Fruit fly (Drosophila melanogaster) whole organism, embryonic: ENCODE data around the gene CG10274.
A peak's percentile ranks its signal among the peaks of the same experiment; 100 is the strongest.

ENCODE experiments used
- Bgb ChIP-seq: fragments of 200-800 bp; sonication (Bioruptor generic); IDR thresholded peaks from 2 replicates; pipeline ENCODE4 v1.3.6; 2022; ENCODE audit warnings: missing biosample characterization, missing genetic modification characterization; ENCODE audit not compliant: partially characterized antibody
- Blimp-1 ChIP-seq: fragments of 200-800 bp; sonication (Bioruptor generic); optimal IDR thresholded peaks from 3 replicates; lab custom pipeline; 2018; ENCODE audit warnings: missing biosample characterization, missing genetic modification characterization, mild to moderate bottlenecking, moderate library complexity, missing genetic modification reagents
- CG10321 ChIP-seq: fragments of 200-800 bp; sonication (Bioruptor generic); IDR thresholded peaks from 2 replicates; pipeline ENCODE4 v1.3.6; 2022; ENCODE audit warnings: missing biosample characterization, missing genetic modification characterization
- CG11696 ChIP-seq: fragments of 200-800 bp; sonication (Bioruptor generic); IDR thresholded peaks from 2 replicates; pipeline ENCODE4 v1.3.6; 2022; ENCODE audit warnings: missing biosample characterization, missing genetic modification characterization
- CG12299 ChIP-seq: fragments of 200-800 bp; sonication (Bioruptor generic); optimal IDR thresholded peaks from 2 replicates; lab custom pipeline; 2018; ENCODE audit warnings: missing biosample characterization, mild to moderate bottlenecking, missing genetic modification characterization
- CG12391 ChIP-seq: fragments of 200-800 bp; sonication (Bioruptor generic); optimal IDR thresholded peaks from 3 replicates; lab custom pipeline; 2018; ENCODE audit warnings: missing biosample characterization, mild to moderate bottlenecking, missing genetic modification characterization, moderate library complexity
- CG12659 ChIP-seq: fragments of 200-800 bp; sonication (Bioruptor generic); optimal IDR thresholded peaks from 3 replicates; lab custom pipeline; 2017; ENCODE audit warnings: mild to moderate bottlenecking, missing biosample characterization, missing genetic modification reagents, missing genetic modification characterization
- CG13287 ChIP-seq: fragments of 200-800 bp; sonication (Bioruptor generic); IDR thresholded peaks from 2 replicates; pipeline ENCODE4 v1.3.6; 2022; ENCODE audit warnings: missing biosample characterization, missing genetic modification characterization; ENCODE audit not compliant: partially characterized antibody
- CG1602 ChIP-seq: fragments of 200-800 bp; sonication (Bioruptor generic); optimal IDR thresholded peaks from 3 replicates; lab custom pipeline; 2016; ENCODE audit warnings: missing biosample characterization, missing genetic modification characterization
- CG1832 ChIP-seq: fragments of 200-800 bp; sonication (Bioruptor generic); optimal IDR thresholded peaks from 2 replicates; lab custom pipeline; 2017; ENCODE audit warnings: missing biosample characterization, mild to moderate bottlenecking, missing genetic modification characterization, inconsistent platforms
- CG3065 ChIP-seq: fragments of 200-800 bp; sonication (Bioruptor generic); optimal IDR thresholded peaks from 2 replicates; lab custom pipeline; 2016; ENCODE audit warnings: missing biosample characterization, missing genetic modification characterization
- CG3163 ChIP-seq: fragments of 200-800 bp; sonication (Bioruptor generic); optimal IDR thresholded peaks from 3 replicates; lab custom pipeline; 2016; ENCODE audit warnings: missing biosample characterization, missing genetic modification characterization
- CG34422 ChIP-seq: fragments of 200-800 bp; sonication (Bioruptor generic); IDR thresholded peaks from 3 replicates; pipeline ENCODE4 v1.3.6; 2022; ENCODE audit warnings: missing biosample characterization, missing genetic modification characterization
- CG4404 ChIP-seq: fragments of 200-800 bp; sonication (Bioruptor generic); IDR thresholded peaks from 2 replicates; pipeline ENCODE4 v1.3.6; 2022; ENCODE audit warnings: missing biosample characterization, missing genetic modification characterization
- CG4617 ChIP-seq: fragments of 200-800 bp; sonication (Bioruptor generic); optimal IDR thresholded peaks from 3 replicates; lab custom pipeline; 2016; ENCODE audit warnings: missing biosample characterization, missing genetic modification characterization, borderline replicate concordance
- CG4707 ChIP-seq: fragments of 200-800 bp; sonication (Bioruptor generic); optimal IDR thresholded peaks from 2 replicates; lab custom pipeline; 2018; ENCODE audit warnings: missing biosample characterization, mild to moderate bottlenecking, missing genetic modification characterization, moderate library complexity
- CG4820 ChIP-seq: fragments of 200-800 bp; sonication (Bioruptor generic); optimal IDR thresholded peaks from 3 replicates; lab custom pipeline; 2016; ENCODE audit warnings: missing biosample characterization, missing genetic modification characterization
- CG6683 ChIP-seq: fragments of 200-800 bp; sonication (Bioruptor generic); optimal IDR thresholded peaks from 2 replicates; lab custom pipeline; 2017; ENCODE audit warnings: missing biosample characterization, mild to moderate bottlenecking, missing genetic modification characterization, missing genetic modification reagents
- CG9215 ChIP-seq: fragments of 200-800 bp; sonication (Bioruptor generic); IDR thresholded peaks from 2 replicates; pipeline ENCODE4 v1.3.6; 2022; ENCODE audit warnings: missing biosample characterization, missing genetic modification characterization
- Camta ChIP-seq: fragments of 200-800 bp; sonication (Bioruptor generic); optimal IDR thresholded peaks from 2 replicates; lab custom pipeline; 2016; ENCODE audit warnings: missing biosample characterization, missing genetic modification characterization
- Fer2 ChIP-seq: fragments of 200-800 bp; sonication (Bioruptor generic); optimal IDR thresholded peaks from 2 replicates; lab custom pipeline; 2018; ENCODE audit warnings: missing biosample characterization, mild to moderate bottlenecking, missing genetic modification characterization, moderate library complexity
- Hr3 ChIP-seq: fragments of 200-800 bp; sonication (Bioruptor generic); optimal IDR thresholded peaks from 3 replicates; lab custom pipeline; 2016; ENCODE audit warnings: missing biosample characterization, missing genetic modification characterization
- MESR4 ChIP-seq: fragments of 200-800 bp; sonication (Bioruptor generic); optimal IDR thresholded peaks from 2 replicates; lab custom pipeline; 2018; ENCODE audit warnings: missing biosample characterization, mild to moderate bottlenecking, missing genetic modification characterization, moderate library complexity
- Oli ChIP-seq: fragments of 200-800 bp; sonication (Bioruptor generic); optimal IDR thresholded peaks from 2 replicates; lab custom pipeline; 2018; ENCODE audit warnings: missing biosample characterization, mild to moderate bottlenecking, missing genetic modification characterization, moderate library complexity
- Rx ChIP-seq: fragments of 200-800 bp; sonication (Bioruptor generic); IDR thresholded peaks from 2 replicates; pipeline ENCODE4 v1.3.6; 2022; ENCODE audit warnings: missing biosample characterization, missing genetic modification characterization
- Scr ChIP-seq: fragments of 200-800 bp; sonication (Bioruptor generic); IDR thresholded peaks from 2 replicates; pipeline ENCODE4 v1.3.6; 2022; ENCODE audit warnings: missing biosample characterization, missing genetic modification characterization; ENCODE audit not compliant: partially characterized antibody
- Sin3A ChIP-seq: fragments of >200 bp; optimal IDR thresholded peaks from 2 replicates; lab custom pipeline; 2018
- Taf1 ChIP-seq: fragments of 200-800 bp; sonication (Bioruptor generic); IDR thresholded peaks from 2 replicates; pipeline ENCODE4 v1.3.6; 2022; ENCODE audit warnings: missing biosample characterization, missing genetic modification characterization
- YL-1 ChIP-seq: fragments of 200-800 bp; sonication (Bioruptor generic); optimal IDR thresholded peaks from 3 replicates; lab custom pipeline; 2017; ENCODE audit warnings: missing biosample characterization, mild to moderate bottlenecking, missing genetic modification characterization
- cg ChIP-seq: fragments of 200-800 bp; sonication (Bioruptor generic); optimal IDR thresholded peaks from 3 replicates; lab custom pipeline; 2019; ENCODE audit warnings: missing biosample characterization, mild to moderate bottlenecking, missing genetic modification characterization, moderate library complexity
- chn ChIP-seq: fragments of 200-800 bp; sonication (Bioruptor generic); optimal IDR thresholded peaks from 2 replicates; lab custom pipeline; 2016; ENCODE audit warnings: missing biosample characterization, missing genetic modification characterization
- ci ChIP-seq: fragments of 200-800 bp; sonication (Bioruptor generic); IDR thresholded peaks from 3 replicates; pipeline ENCODE4 v1.3.6; 2022; ENCODE audit warnings: missing biosample characterization, missing genetic modification characterization
- dimm ChIP-seq: fragments of 200-800 bp; sonication (Bioruptor generic); IDR thresholded peaks from 2 replicates; pipeline ENCODE4 v1.3.6; 2022; ENCODE audit warnings: missing biosample characterization, missing genetic modification characterization
- ftz-f1 ChIP-seq: fragments of 200-800 bp; sonication (Bioruptor generic); optimal IDR thresholded peaks from 2 replicates; lab custom pipeline; 2016; ENCODE audit warnings: missing biosample characterization, missing genetic modification characterization
- gcm2 ChIP-seq: fragments of 200-800 bp; sonication (Bioruptor generic); optimal IDR thresholded peaks from 2 replicates; lab custom pipeline; 2016; ENCODE audit warnings: missing biosample characterization, missing genetic modification characterization
- gro ChIP-seq: fragments of 200-800 bp; sonication (Bioruptor generic); optimal IDR thresholded peaks from 2 replicates; lab custom pipeline; 2016; ENCODE audit warnings: missing biosample characterization, missing genetic modification characterization
- hb ChIP-seq: fragments of 200-800 bp; sonication (Bioruptor generic); IDR thresholded peaks from 3 replicates; pipeline ENCODE4 v1.3.6; 2022; ENCODE audit warnings: missing biosample characterization, missing genetic modification characterization; ENCODE audit not compliant: partially characterized antibody
- her ChIP-seq: fragments of 200-800 bp; sonication (Bioruptor generic); optimal IDR thresholded peaks from 2 replicates; lab custom pipeline; 2016; ENCODE audit warnings: missing biosample characterization, missing genetic modification characterization
- hkb ChIP-seq, 2 experiments: fragments of 200-800 bp in 1 of 2; fragments of >200 bp in 1 of 2; sonication (Bioruptor generic) in 1 of 2; IDR thresholded peaks in 1 of 2; optimal IDR thresholded peaks in 1 of 2; 2 replicates each; pipeline versions ENCODE4 v1.3.6 to Lab custom; 2017 to 2022; ENCODE audit warnings: missing biosample characterization in 1 of 2, missing genetic modification characterization in 1 of 2
- inv ChIP-seq: fragments of 200-800 bp; sonication (Bioruptor generic); IDR thresholded peaks from 2 replicates; pipeline ENCODE4 v1.3.6; 2022; ENCODE audit warnings: missing biosample characterization, missing genetic modification characterization; ENCODE audit not compliant: partially characterized antibody
- nerfin-2 ChIP-seq: fragments of 200-800 bp; sonication (Bioruptor generic); IDR thresholded peaks from 2 replicates; pipeline ENCODE4 v1.3.6; 2022; ENCODE audit warnings: missing biosample characterization, missing genetic modification characterization; ENCODE audit not compliant: partially characterized antibody
- phol ChIP-seq: fragments of 200-800 bp; sonication (Bioruptor generic); optimal IDR thresholded peaks from 3 replicates; lab custom pipeline; 2018; ENCODE audit warnings: missing biosample characterization, mild to moderate bottlenecking, missing genetic modification characterization, moderate library complexity
- salm ChIP-seq: fragments of 200-800 bp; sonication (Bioruptor generic); optimal IDR thresholded peaks from 2 replicates; lab custom pipeline; 2018; ENCODE audit warnings: missing biosample characterization, mild to moderate bottlenecking, missing genetic modification characterization
- sc ChIP-seq, 3 experiments: fragments of >200 bp in 2 of 3; fragments of 200-800 bp in 1 of 3; sonication (Bioruptor generic) in 1 of 3; optimal IDR thresholded peaks; 2 replicates in 2 of 3; 3 replicates in 1 of 3; lab custom pipeline; 2017; ENCODE audit warnings: mild to moderate bottlenecking in 1 of 3, missing biosample characterization in 1 of 3, missing genetic modification characterization in 1 of 3, missing genetic modification reagents in 1 of 3
- slou ChIP-seq: fragments of 200-800 bp; sonication (Bioruptor generic); optimal IDR thresholded peaks from 3 replicates; lab custom pipeline; 2016; ENCODE audit warnings: missing biosample characterization, missing genetic modification characterization
- tio ChIP-seq: fragments of 200-800 bp; sonication (Bioruptor generic); optimal IDR thresholded peaks from 2 replicates; lab custom pipeline; 2017; ENCODE audit warnings: missing biosample characterization, missing genetic modification characterization, inconsistent platforms
- ttk ChIP-seq: fragments of 200-800 bp; sonication (Bioruptor generic); IDR thresholded peaks from 2 replicates; pipeline ENCODE4 v2.1.2; 2022; ENCODE audit warnings: missing biosample characterization, missing genetic modification characterization

Gene CG10274

DNA sequence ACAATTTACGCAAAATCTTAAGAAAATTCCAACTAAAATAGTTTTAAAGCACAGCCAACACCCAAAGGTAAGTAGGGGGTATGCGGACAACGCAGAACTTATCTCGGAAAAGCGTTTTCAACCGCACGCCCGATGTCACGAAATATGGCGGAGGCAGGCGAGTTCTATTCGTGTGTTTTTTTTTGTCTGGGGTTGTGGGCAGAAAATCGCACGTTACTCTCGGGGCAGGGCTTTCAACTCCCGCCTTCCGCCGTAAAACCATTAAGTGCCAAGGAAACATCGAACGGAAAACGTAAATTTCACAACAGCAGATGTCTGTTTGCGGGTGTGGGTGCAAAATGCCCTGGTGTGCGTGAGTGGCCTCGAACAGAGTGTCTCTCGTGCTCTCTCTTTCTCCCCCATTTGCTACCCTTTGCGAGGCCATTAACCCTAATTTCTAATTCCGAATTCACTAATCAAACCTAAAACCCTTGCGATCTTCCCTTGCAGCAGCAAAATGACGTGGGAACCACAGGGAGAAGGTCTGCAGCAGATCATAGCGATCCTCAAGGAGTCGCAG is 12.0 kb upstream of the CG10274 start:
- TF ChIP-seq CG12659 (GFP tag; lab: Kevin White, UChicago) = no peak
- peak; percentile 95 for TF ChIP-seq ftz-f1 (GFP tag; lab: Kevin White, UChicago)
- TF ChIP-seq CG11696 (GFP tag; lab: Robert Waterston, UW) = no peak
- TF ChIP-seq gcm2 (GFP tag; lab: Kevin White, UChicago) = no peak
- TF ChIP-seq dimm (GFP tag; lab: Robert Waterston, UW) = no peak
- no peak for TF ChIP-seq CG13287 (GFP tag; lab: Robert Waterston, UW)
- peak; percentile 70 for TF ChIP-seq phol (tag; lab: Kevin White, UChicago)
- TF ChIP-seq Fer2 (tag; lab: Kevin White, UChicago) = no peak
- peak; percentile 51 for TF ChIP-seq Sin3A
- TF ChIP-seq Taf1 (GFP tag; lab: Robert Waterston, UW) = no peak
- peak; percentile 80 for TF ChIP-seq cg (GFP tag; lab: Kevin White, UChicago)
- 0 out of 2 replicates have a peak, but pooled peaks have one; percentile 44 for TF ChIP-seq Scr (GFP tag; lab: Robert Waterston, UW)
- TF ChIP-seq Camta (GFP tag; lab: Kevin White, UChicago) = no peak
- TF ChIP-seq Bgb = no peak
- peak; percentile 24 for TF ChIP-seq YL-1 (GFP tag; lab: Kevin White, UChicago)
- peak; percentile 73 for TF ChIP-seq MESR4 (GFP tag; lab: Kevin White, UChicago)
- peak; percentile 17; the same call in 1 of the 3 replicates for TF ChIP-seq CG34422 (GFP tag; lab: Robert Waterston, UW)
- 0 out of 2 replicates have a peak, but pooled peaks have one; percentile 28 for TF ChIP-seq CG10321 (GFP tag; lab: Robert Waterston, UW)
- TF ChIP-seq slou (GFP tag; lab: Kevin White, UChicago) = no peak
- no peak for TF ChIP-seq Hr3
- TF ChIP-seq ttk (GFP tag; lab: Robert Waterston, UW) = peak; percentile 66
- TF ChIP-seq CG3163 (GFP tag; lab: Kevin White, UChicago) = no peak
- peak; percentile 56 for TF ChIP-seq CG1832 (GFP tag; lab: Kevin White, UChicago)
- 0 out of 2 replicates have a peak, but pooled peaks have one; percentile 4 for TF ChIP-seq inv (GFP tag; lab: Robert Waterston, UW)
- TF ChIP-seq CG4617 (GFP tag; lab: Kevin White, UChicago) = peak; percentile 68
- TF ChIP-seq sc (optimal IDR thresholded peaks at IDR 0.05; lab: Kevin White, UChicago) = no peak
- no peak for TF ChIP-seq sc (GFP tag; optimal IDR thresholded peaks at IDR 0.05; lab: Kevin White, UChicago)
- TF ChIP-seq CG12391 (tag; lab: Kevin White, UChicago) = no peak

dm6 chr3L:6192822-6193555 is 11.4 kb upstream of the CG10274 start, which contains the start of the genes Sf3b6 and Tnpo:
Gene Sf3b6, minus strand, starts transcription at chr3L:6193179.
Gene Tnpo, plus strand, starts transcription at chr3L:6193480.
- TF ChIP-seq tio (peak; percentile 84), CG3065 (GFP tag; lab: Kevin White, UChicago) (peak; percentile 45), CG12299 (tag; lab: Kevin White, UChicago) (no peak), CG1602 (GFP tag; lab: Kevin White, UChicago) (peak; percentile 88), chn (GFP tag; lab: Kevin White, UChicago) (peak; percentile 66), nerfin-2 (GFP tag; lab: Robert Waterston, UW) (peak; percentile 18; the same call in 1 of the 2 replicates), hkb (optimal IDR thresholded peaks at IDR 0.05; lab: Kevin White, UChicago) (no peak), hkb (GFP tag; IDR thresholded peaks at IDR 0.05; lab: Robert Waterston, UW) (peak; percentile 72), Blimp-1 (no peak), Taf1 (GFP tag; lab: Robert Waterston, UW) (peak; percentile 68; the same call in 1 of the 2 replicates), Oli (tag; lab: Kevin White, UChicago) (peak; percentile 81), CG9215 (GFP tag; lab: Robert Waterston, UW) (peak; percentile 88), Rx (peak; percentile 75), gro (GFP tag; lab: Kevin White, UChicago) (no peak), CG4707 (GFP tag; lab: Kevin White, UChicago) (no peak), hb (GFP tag; lab: Robert Waterston, UW) (no peak), salm (no peak), her (GFP tag; lab: Kevin White, UChicago) (peak; percentile 9), CG6683 (GFP tag; lab: Kevin White, UChicago) (peak; percentile 34), ci (GFP tag; lab: Robert Waterston, UW) (peak; percentile 73; the same call in 2 of the 3 replicates), CG4404 (peak; percentile 87), CG4820 (GFP tag; lab: Kevin White, UChicago) (peak; percentile 80)
